Fruit fly (Drosophila melanogaster) whole organism, embryonic: Measurements from ENCODE around the gene pkaap.

Experiments used
- Abd-B ChIP-seq: fragments of 200-800 bp; sonication (Bioruptor generic); optimal IDR thresholded peaks from 2 replicates; lab custom pipeline; 2018; ENCODE audit warnings: missing biosample characterization, mild to moderate bottlenecking, missing genetic modification characterization, moderate library complexity
- Bteb2 ChIP-seq: fragments of 200-800 bp; sonication (Bioruptor generic); optimal IDR thresholded peaks from 2 replicates; lab custom pipeline; 2016; ENCODE audit warnings: missing biosample characterization, missing genetic modification characterization
- CG12236 ChIP-seq: fragments of 200-800 bp; sonication (Bioruptor generic); optimal IDR thresholded peaks from 2 replicates; lab custom pipeline; 2016; ENCODE audit warnings: missing biosample characterization, missing genetic modification characterization
- CG15601 ChIP-seq: fragments of 200-800 bp; sonication (Bioruptor generic); optimal IDR thresholded peaks from 3 replicates; lab custom pipeline; 2019; ENCODE audit warnings: missing biosample characterization, mild to moderate bottlenecking, missing genetic modification characterization, moderate library complexity
- CG17802 ChIP-seq: fragments of 200-800 bp; sonication (Bioruptor generic); optimal IDR thresholded peaks from 2 replicates; lab custom pipeline; 2018; ENCODE audit warnings: missing biosample characterization, mild to moderate bottlenecking, missing genetic modification characterization, moderate library complexity
- CG2116 ChIP-seq: fragments of 200-800 bp; sonication (Bioruptor generic); optimal IDR thresholded peaks from 3 replicates; lab custom pipeline; 2018; ENCODE audit warnings: missing biosample characterization, mild to moderate bottlenecking, missing genetic modification characterization
- CG31441 ChIP-seq: fragments of 200-800 bp; sonication (Bioruptor generic); IDR thresholded peaks from 2 replicates; pipeline ENCODE4 v1.3.6; 2022; ENCODE audit warnings: missing biosample characterization, missing genetic modification characterization
- CG32767 ChIP-seq: fragments of 200-800 bp; sonication (Bioruptor generic); IDR thresholded peaks from 2 replicates; pipeline ENCODE4 v1.3.6; 2022; ENCODE audit warnings: missing biosample characterization, missing genetic modification characterization
- CG32772 ChIP-seq: fragments of 200-800 bp; sonication (Bioruptor generic); IDR thresholded peaks from 2 replicates; pipeline ENCODE4 v1.3.6; 2022; ENCODE audit warnings: missing biosample characterization, missing genetic modification characterization
- CG3281 ChIP-seq: fragments of 200-800 bp; sonication (Bioruptor generic); optimal IDR thresholded peaks from 3 replicates; lab custom pipeline; 2017; ENCODE audit warnings: missing biosample characterization, mild to moderate bottlenecking, missing genetic modification characterization
- CG34224 ChIP-seq: fragments of 200-800 bp; sonication (Bioruptor generic); IDR thresholded peaks from 3 replicates; pipeline ENCODE4 v1.3.6; 2022; ENCODE audit warnings: missing biosample characterization, missing genetic modification characterization; ENCODE audit not compliant: partially characterized antibody
- CG34376 ChIP-seq: fragments of 200-800 bp; sonication (Bioruptor generic); optimal IDR thresholded peaks from 2 replicates; lab custom pipeline; 2018; ENCODE audit warnings: missing biosample characterization, mild to moderate bottlenecking, missing genetic modification characterization
- CG3995 ChIP-seq: fragments of 200-800 bp; sonication (Bioruptor generic); optimal IDR thresholded peaks from 3 replicates; lab custom pipeline; 2016; ENCODE audit warnings: missing biosample characterization, missing genetic modification characterization
- CG4617 ChIP-seq: fragments of 200-800 bp; sonication (Bioruptor generic); optimal IDR thresholded peaks from 3 replicates; lab custom pipeline; 2016; ENCODE audit warnings: missing biosample characterization, missing genetic modification characterization, borderline replicate concordance
- CG5245 ChIP-seq: fragments of 200-800 bp; sonication (Bioruptor generic); optimal IDR thresholded peaks from 3 replicates; lab custom pipeline; 2016; ENCODE audit warnings: missing biosample characterization, missing genetic modification characterization
- CG6272 ChIP-seq: fragments of 200-800 bp; sonication (Bioruptor generic); IDR thresholded peaks from 2 replicates; pipeline ENCODE4 v1.3.6; 2022; ENCODE audit warnings: missing biosample characterization, missing genetic modification characterization
- CG6791 ChIP-seq: fragments of 200-800 bp; sonication (Bioruptor generic); IDR thresholded peaks from 3 replicates; pipeline ENCODE4 v1.3.6; 2022; ENCODE audit warnings: missing biosample characterization, missing genetic modification characterization; ENCODE audit not compliant: partially characterized antibody
- CG7271 ChIP-seq: fragments of 200-800 bp; sonication (Bioruptor generic); optimal IDR thresholded peaks from 2 replicates; lab custom pipeline; 2018; ENCODE audit warnings: missing biosample characterization, mild to moderate bottlenecking, missing genetic modification characterization, moderate library complexity
- CG7786 ChIP-seq: fragments of 200-800 bp; sonication (Bioruptor generic); optimal IDR thresholded peaks from 2 replicates; lab custom pipeline; 2016; ENCODE audit warnings: missing biosample characterization, missing genetic modification characterization
- Chrac-16 ChIP-seq: fragments of 200-800 bp; sonication (Bioruptor generic); optimal IDR thresholded peaks from 3 replicates; lab custom pipeline; 2016; ENCODE audit warnings: missing biosample characterization, missing genetic modification characterization
- Elba2 ChIP-seq: fragments of 200-800 bp; sonication (Bioruptor generic); optimal IDR thresholded peaks from 3 replicates; lab custom pipeline; 2016; ENCODE audit warnings: missing biosample characterization, missing genetic modification characterization
- Fer2 ChIP-seq: fragments of 200-800 bp; sonication (Bioruptor generic); optimal IDR thresholded peaks from 2 replicates; lab custom pipeline; 2018; ENCODE audit warnings: missing biosample characterization, mild to moderate bottlenecking, missing genetic modification characterization, moderate library complexity
- Fer3 ChIP-seq: fragments of 200-800 bp; sonication (Bioruptor generic); optimal IDR thresholded peaks from 2 replicates; lab custom pipeline; 2018; ENCODE audit warnings: missing biosample characterization, mild to moderate bottlenecking, missing genetic modification characterization, moderate library complexity
- HmgZ ChIP-seq: fragments of 200-800 bp; sonication (Bioruptor generic); optimal IDR thresholded peaks from 2 replicates; lab custom pipeline; 2018; ENCODE audit warnings: missing biosample characterization, mild to moderate bottlenecking, missing genetic modification characterization
- Kr ChIP-seq: fragments of 200-800 bp; sonication (Bioruptor generic); optimal IDR thresholded peaks from 2 replicates; lab custom pipeline; 2017; ENCODE audit warnings: missing biosample characterization, mild to moderate bottlenecking, missing genetic modification characterization
- Lpt ChIP-seq: fragments of >200 bp; optimal IDR thresholded peaks from 2 replicates; lab custom pipeline; 2018; ENCODE audit warnings: missing biosample characterization, missing genetic modification characterization
- MESR4 ChIP-seq: fragments of 200-800 bp; sonication (Bioruptor generic); optimal IDR thresholded peaks from 2 replicates; lab custom pipeline; 2018; ENCODE audit warnings: missing biosample characterization, mild to moderate bottlenecking, missing genetic modification characterization, moderate library complexity
- Oli ChIP-seq: fragments of 200-800 bp; sonication (Bioruptor generic); optimal IDR thresholded peaks from 2 replicates; lab custom pipeline; 2018; ENCODE audit warnings: missing biosample characterization, mild to moderate bottlenecking, missing genetic modification characterization, moderate library complexity
- Opbp ChIP-seq: fragments of 200-800 bp; sonication (Bioruptor generic); IDR thresholded peaks from 3 replicates; pipeline ENCODE4 v1.3.6; 2022; ENCODE audit warnings: missing biosample characterization, missing genetic modification characterization; ENCODE audit not compliant: partially characterized antibody
- ab ChIP-seq: fragments of 200-800 bp; sonication (Bioruptor generic); optimal IDR thresholded peaks from 2 replicates; lab custom pipeline; 2016; ENCODE audit warnings: missing biosample characterization, missing genetic modification characterization
- ac ChIP-seq: fragments of 200-800 bp; sonication (Bioruptor generic); optimal IDR thresholded peaks from 3 replicates; lab custom pipeline; 2017; ENCODE audit warnings: missing biosample characterization, mild to moderate bottlenecking, missing genetic modification characterization
- bbx ChIP-seq: fragments of 200-800 bp; sonication (Bioruptor generic); IDR thresholded peaks from 2 replicates; pipeline ENCODE4 v1.3.6; 2022; ENCODE audit warnings: missing biosample characterization, missing genetic modification characterization; ENCODE audit not compliant: partially characterized antibody
- btn ChIP-seq: fragments of 200-800 bp; sonication (Bioruptor generic); optimal IDR thresholded peaks from 2 replicates; lab custom pipeline; 2016; ENCODE audit warnings: missing biosample characterization, missing genetic modification characterization
- cato ChIP-seq: fragments of 200-800 bp; sonication (Bioruptor generic); optimal IDR thresholded peaks from 2 replicates; lab custom pipeline; 2016; ENCODE audit warnings: missing biosample characterization, missing genetic modification characterization, borderline replicate concordance
- crc ChIP-seq: fragments of 200-800 bp; sonication (Bioruptor generic); optimal IDR thresholded peaks from 2 replicates; lab custom pipeline; 2016; ENCODE audit warnings: missing biosample characterization, missing genetic modification characterization
- danr ChIP-seq: fragments of 200-800 bp; sonication (Bioruptor generic); IDR thresholded peaks from 2 replicates; pipeline ENCODE4 v1.3.6; 2022; ENCODE audit warnings: missing biosample characterization, missing genetic modification characterization
- dm ChIP-seq: fragments of 200-800 bp; sonication (Bioruptor generic); optimal IDR thresholded peaks from 3 replicates; lab custom pipeline; 2016; ENCODE audit warnings: missing biosample characterization, missing genetic modification characterization
- ham ChIP-seq: fragments of 200-800 bp; sonication (Bioruptor generic); IDR thresholded peaks from 2 replicates; pipeline ENCODE4 v1.3.6; 2022; ENCODE audit warnings: missing biosample characterization, missing genetic modification characterization
- hth ChIP-seq: fragments of >200 bp; optimal IDR thresholded peaks from 2 replicates; lab custom pipeline; 2017; ENCODE audit warnings: inconsistent platforms
- ken ChIP-seq: fragments of 200-800 bp; sonication (Bioruptor generic); IDR thresholded peaks from 3 replicates; pipeline ENCODE4 v1.3.6; 2022; ENCODE audit warnings: missing biosample characterization, missing genetic modification characterization
- mld ChIP-seq: fragments of 200-800 bp; sonication (Bioruptor generic); IDR thresholded peaks from 3 replicates; pipeline ENCODE4 v1.3.6; 2022; ENCODE audit warnings: missing biosample characterization, missing genetic modification characterization; ENCODE audit not compliant: partially characterized antibody
- pnt ChIP-seq: fragments of 200-800 bp; sonication (Bioruptor generic); optimal IDR thresholded peaks from 3 replicates; lab custom pipeline; 2016; ENCODE audit warnings: missing biosample characterization, missing genetic modification characterization
- pum ChIP-seq: fragments of 200-800 bp; sonication (Bioruptor generic); optimal IDR thresholded peaks from 2 replicates; lab custom pipeline; 2016; ENCODE audit warnings: missing biosample characterization, missing genetic modification characterization
- rib ChIP-seq: fragments of 200-800 bp; sonication (Bioruptor generic); IDR thresholded peaks from 2 replicates; pipeline ENCODE4 v1.3.6; 2022; ENCODE audit warnings: missing biosample characterization, missing genetic modification characterization
- run ChIP-seq: fragments of 200-800 bp; sonication (Bioruptor generic); optimal IDR thresholded peaks from 3 replicates; lab custom pipeline; 2018; ENCODE audit warnings: missing biosample characterization, mild to moderate bottlenecking, missing genetic modification characterization
- sr ChIP-seq: fragments of 200-800 bp; sonication (Bioruptor generic); IDR thresholded peaks from 3 replicates; pipeline ENCODE4 v1.3.6; 2022; ENCODE audit warnings: missing biosample characterization, missing genetic modification characterization
- tgo ChIP-seq: fragments of 200-800 bp; sonication (Bioruptor generic); IDR thresholded peaks from 3 replicates; pipeline ENCODE4 v1.3.6; 2022; ENCODE audit warnings: missing biosample characterization, missing genetic modification characterization
- tup ChIP-seq: fragments of 200-800 bp; sonication (Bioruptor generic); optimal IDR thresholded peaks from 2 replicates; lab custom pipeline; 2016; ENCODE audit warnings: missing biosample characterization, mild to moderate bottlenecking, missing genetic modification characterization, moderate library complexity
- yki ChIP-seq: fragments of >200 bp; optimal IDR thresholded peaks from 3 replicates; lab custom pipeline; 2018
- zf30C ChIP-seq: fragments of 200-800 bp; sonication (Bioruptor generic); optimal IDR thresholded peaks from 3 replicates; lab custom pipeline; 2018; ENCODE audit warnings: missing biosample characterization, mild to moderate bottlenecking, missing genetic modification characterization

pkaap gene

dm6 chr2L:16285692-16286359, 2.3 kb upstream of the pkaap start (continued):
- TF ChIP-seq tup (GFP tag; lab: Kevin White, UChicago), result peak; percentile 51
- TF ChIP-seq tgo, result no peak
- TF ChIP-seq btn (GFP tag; lab: Kevin White, UChicago), result peak; percentile 68
- TF ChIP-seq sr (GFP tag; lab: Robert Waterston, UW), result no peak
- peak; percentile 15 for TF ChIP-seq ab (GFP tag; lab: Kevin White, UChicago)
- no peak for TF ChIP-seq CG7271 (tag; lab: Kevin White, UChicago)
- TF ChIP-seq zf30C, result peak; percentile 84
- peak; percentile 23 for TF ChIP-seq CG3995 (GFP tag; lab: Kevin White, UChicago)
- TF ChIP-seq HmgZ, result peak; percentile 90
- TF ChIP-seq ken (GFP tag; lab: Robert Waterston, UW), result no peak
- TF ChIP-seq run, result peak; percentile 59
- no peak for TF ChIP-seq ham (GFP tag; lab: Robert Waterston, UW)
- no peak for TF ChIP-seq CG31441 (GFP tag; lab: Robert Waterston, UW)
- TF ChIP-seq CG32772, result no peak
- peak; percentile 87 for TF ChIP-seq pnt
- TF ChIP-seq CG12236 (GFP tag; lab: Kevin White, UChicago), result peak; percentile 84
- no peak for TF ChIP-seq mld (GFP tag; lab: Robert Waterston, UW)
- TF ChIP-seq crc (GFP tag; lab: Kevin White, UChicago), result peak; percentile 81
- TF ChIP-seq Fer3 (tag; lab: Kevin White, UChicago), result peak; percentile 92
- peak; percentile 91 for TF ChIP-seq Oli (tag; lab: Kevin White, UChicago)
- TF ChIP-seq CG7786 (GFP tag; lab: Kevin White, UChicago), result peak; percentile 93
- no peak for TF ChIP-seq CG34224 (GFP tag; lab: Robert Waterston, UW)
- peak; percentile 88 for TF ChIP-seq Abd-B (GFP tag; lab: Kevin White, UChicago)
- TF ChIP-seq Kr (GFP tag; lab: Kevin White, UChicago), result peak; percentile 15
- TF ChIP-seq dm (GFP tag; lab: Kevin White, UChicago), result peak; percentile 67
- peak; percentile 78 for TF ChIP-seq CG5245 (GFP tag; lab: Kevin White, UChicago)
- peak; percentile 87 for TF ChIP-seq CG3281 (GFP tag; lab: Kevin White, UChicago)
- TF ChIP-seq danr (GFP tag; lab: Robert Waterston, UW), result no peak
- peak; percentile 75 for TF ChIP-seq CG15601
- TF ChIP-seq hth (lab: Kevin White, UChicago), result no peak
- TF ChIP-seq CG6272 (GFP tag; lab: Robert Waterston, UW), result peak; percentile 60
- no peak for TF ChIP-seq Lpt
- TF ChIP-seq CG17802 (tag; lab: Kevin White, UChicago), result peak; percentile 76
- peak; percentile 84 for TF ChIP-seq Chrac-16 (GFP tag; lab: Kevin White, UChicago)
- TF ChIP-seq Opbp (GFP tag; lab: Robert Waterston, UW), result no peak
- peak; percentile 41 for TF ChIP-seq yki (lab: Kevin White, UChicago)
- no peak for TF ChIP-seq CG32767 (GFP tag; lab: Robert Waterston, UW)
- TF ChIP-seq MESR4 (GFP tag; lab: Kevin White, UChicago), result peak; percentile 28
- peak; percentile 71 for TF ChIP-seq cato (GFP tag; lab: Kevin White, UChicago)
- no peak for TF ChIP-seq CG6791 (GFP tag; lab: Robert Waterston, UW)
- TF ChIP-seq pum (GFP tag; lab: Kevin White, UChicago), result peak; percentile 79
- TF ChIP-seq Elba2 (GFP tag; lab: Kevin White, UChicago), result peak; percentile 46
- no peak for TF ChIP-seq bbx (GFP tag; lab: Robert Waterston, UW)
- TF ChIP-seq rib (GFP tag; lab: Robert Waterston, UW), result no peak
- peak; percentile 61 for TF ChIP-seq CG4617 (GFP tag; lab: Kevin White, UChicago)
- TF ChIP-seq ac (GFP tag; lab: Kevin White, UChicago), result peak; percentile 5
- TF ChIP-seq Bteb2 (GFP tag; lab: Kevin White, UChicago), result peak; percentile 71
- peak; percentile 36 for TF ChIP-seq CG2116 (GFP tag; lab: Kevin White, UChicago)
- TF ChIP-seq CG34376 (GFP tag; lab: Kevin White, UChicago), result no peak
- peak; percentile 58 for TF ChIP-seq Fer2 (tag; lab: Kevin White, UChicago)
